Worm (Caenorhabditis elegans) whole organism, L4 larva: ENCODE measurements around the gene C15B12.9.

Experiments
- Y75B8A.6 ChIP-seq: fragments of 200-800 bp; sonication (Bioruptor generic); IDR thresholded peaks from 2 replicates; pipeline ENCODE4 v1.3.6; 2022; ENCODE audit warnings: missing genetic modification reagents, missing genetic modification characterization, missing compliant biosample characterization
- ZK546.5 ChIP-seq, 2 experiments: sonication (generic microtip); optimal IDR thresholded peaks; 2 replicates each; lab custom pipeline; 2017; ENCODE audit warnings: missing biosample characterization in 2 of 2, missing genetic modification characterization in 2 of 2
- dpl-1 ChIP-seq: fragments of 150-350 bp; optimal IDR thresholded peaks from 2 replicates; lab custom pipeline; 2014; ENCODE audit warnings: missing biosample characterization, missing genetic modification reagents, missing genetic modification characterization
- egl-27 ChIP-seq: sonication (generic microtip); optimal IDR thresholded peaks from 3 replicates; lab custom pipeline; 2017; ENCODE audit warnings: missing biosample characterization, missing genetic modification reagents, missing genetic modification characterization
- lir-3 ChIP-seq: sonication (generic microtip); optimal IDR thresholded peaks from 2 replicates; lab custom pipeline; 2016; ENCODE audit warnings: mild to moderate bottlenecking, missing genetic modification characterization, missing compliant biosample characterization
- lsy-2 ChIP-seq, 2 experiments: fragments of 150-350 bp in 1 of 2; sonication (generic microtip) in 1 of 2; optimal IDR thresholded peaks; 2 replicates each; lab custom pipeline; 2014 to 2017; ENCODE audit warnings: missing biosample characterization in 2 of 2, missing genetic modification characterization in 2 of 2
- mdl-1 ChIP-seq, 2 experiments: fragments of 150-350 bp in 1 of 2; sonication (generic microtip) in 1 of 2; optimal IDR thresholded peaks; 2 replicates each; lab custom pipeline; 2014 to 2017; ENCODE audit warnings: missing biosample characterization in 2 of 2, missing genetic modification characterization in 2 of 2
- nhr-42 ChIP-seq: fragments of 200-800 bp; sonication (Bioruptor generic); IDR thresholded peaks from 2 replicates; pipeline ENCODE4 v1.3.6; 2022; ENCODE audit warnings: missing genetic modification characterization, missing compliant biosample characterization
- skn-1 ChIP-seq: fragments of 150-350 bp; optimal IDR thresholded peaks from 2 replicates; lab custom pipeline; 2014; ENCODE audit warnings: missing biosample characterization, missing genetic modification characterization
- snpc-1.2 ChIP-seq: fragments of 200-800 bp; sonication (Bioruptor generic); IDR thresholded peaks from 2 replicates; pipeline ENCODE4 v1.3.6; 2022; ENCODE audit warnings: missing genetic modification reagents, missing genetic modification characterization, missing compliant biosample characterization
- snpc-4 ChIP-seq: fragments of 150-350 bp; optimal IDR thresholded peaks from 2 replicates; lab custom pipeline; 2014; ENCODE audit warnings: missing biosample characterization, missing genetic modification characterization
- unc-62 ChIP-seq, 3 experiments: fragments of 150-350 bp in 1 of 3; sonication (generic microtip); optimal IDR thresholded peaks in 2 of 3; peaks in 1 of 3; 1 replicate in 1 of 3; 2 replicates in 2 of 3; lab custom pipeline; 2014 to 2017; ENCODE audit warnings: missing biosample characterization in 3 of 3, missing genetic modification characterization in 3 of 3, missing genetic modification reagents in 3 of 3, missing genotype in 1 of 3
- zag-1 ChIP-seq: fragments of 150-350 bp; optimal IDR thresholded peaks from 2 replicates; lab custom pipeline; 2014; ENCODE audit warnings: missing biosample characterization, missing genetic modification characterization
- ztf-11 ChIP-seq: fragments of 150-350 bp; optimal IDR thresholded peaks from 2 replicates; lab custom pipeline; 2014; ENCODE audit warnings: missing biosample characterization, missing genetic modification characterization

DNA sequence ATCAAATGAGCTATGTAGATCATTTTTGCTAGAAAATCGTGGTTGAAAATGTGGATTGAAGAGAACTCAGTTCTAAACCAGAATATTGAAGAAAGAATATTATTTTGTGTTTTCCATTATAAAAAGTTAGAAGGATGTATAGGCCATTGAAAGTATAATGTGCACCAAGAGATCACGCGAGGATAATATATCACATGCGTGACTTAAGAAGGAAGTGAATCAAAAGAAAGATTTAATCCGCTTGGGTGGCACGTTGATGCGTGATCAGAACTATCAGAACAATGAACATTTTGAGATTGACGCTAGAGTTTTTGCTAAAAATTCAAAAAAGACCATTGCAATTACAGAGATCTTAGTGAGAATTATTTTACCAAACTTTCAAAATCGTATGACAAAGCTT is 32.8 kb upstream of the C15B12.9 start:
- TF ChIP-seq lir-3 (tag; lab: Kevin White, UChicago) = no peak
- no peak for TF ChIP-seq lsy-2 (tag; optimal IDR thresholded peaks at IDR 0.05; lab: Kevin White, UChicago)
- TF ChIP-seq egl-27 (tag; lab: Kevin White, UChicago) = no peak
- no peak for TF ChIP-seq nhr-42 (GFP tag; lab: Robert Waterston, UW)
- no peak for TF ChIP-seq mdl-1 (tag; optimal IDR thresholded peaks at IDR 0.05; lab: Kevin White, UChicago)
- no peak for TF ChIP-seq snpc-4
- no peak for TF ChIP-seq zag-1 (tag; lab: Kevin White, UChicago)
- no peak for TF ChIP-seq Y75B8A.6 (GFP tag; lab: Robert Waterston, UW)
- no peak for TF ChIP-seq dpl-1 (GFP tag; lab: Kevin White, UChicago)
- no peak for TF ChIP-seq snpc-1.2 (GFP tag; lab: Robert Waterston, UW)
- no peak for TF ChIP-seq ZK546.5 (tag; optimal IDR thresholded peaks at IDR 0.05; lab: Kevin White, UChicago)
- TF ChIP-seq unc-62 (GFP tag; optimal IDR thresholded peaks at IDR 0.05 in 1 of 2; lab: Kevin White, UChicago) = no peak
- no peak for TF ChIP-seq unc-62 (tag; optimal IDR thresholded peaks at IDR 0.05; lab: Kevin White, UChicago)
- no peak for TF ChIP-seq skn-1 (tag; lab: Kevin White, UChicago)
- no peak for TF ChIP-seq ztf-11 (tag; lab: Kevin White, UChicago)
